Worm (Caenorhabditis elegans) whole organism, young adult: ENCODE results near the gene vdac-1.

Experiments used
- B0019.2 ChIP-seq: fragments of 200-800 bp; sonication (Bioruptor generic); conservative IDR thresholded peaks from 2 replicates; pipeline ENCODE4 v1.3.6; 2022; ENCODE audit warnings: missing genetic modification reagents, missing genetic modification characterization, missing compliant biosample characterization
- C17E4.6 ChIP-seq: fragments of 200-800 bp; sonication (Bioruptor generic); IDR thresholded peaks from 2 replicates; pipeline ENCODE4 v1.3.6; 2022; ENCODE audit warnings: missing genetic modification reagents, missing genetic modification characterization, missing compliant biosample characterization
- T26A5.8 ChIP-seq: sonication (generic microtip); optimal IDR thresholded peaks from 2 replicates; lab custom pipeline; 2016; ENCODE audit warnings: missing genetic modification characterization, missing compliant biosample characterization
- Y53G8AR.9 ChIP-seq: fragments of 200-800 bp; sonication (Bioruptor generic); conservative IDR thresholded peaks from 2 replicates; pipeline ENCODE4 v1.3.6; 2022; ENCODE audit warnings: missing genetic modification reagents, missing genetic modification characterization, missing compliant biosample characterization
- Y95B8A.8 ChIP-seq: fragments of 200-800 bp; sonication (Bioruptor generic); IDR thresholded peaks from 2 replicates; pipeline ENCODE4 v1.3.6; 2022; ENCODE audit warnings: missing genetic modification reagents, missing genetic modification characterization, missing compliant biosample characterization
- attf-5 ChIP-seq: fragments of 200-800 bp; sonication (Bioruptor generic); optimal IDR thresholded peaks from 2 replicates; lab custom pipeline; 2018; ENCODE audit warnings: mild to moderate bottlenecking, missing genetic modification characterization, missing compliant biosample characterization
- cebp-1 ChIP-seq, 2 experiments: fragments of 200-800 bp in 1 of 2; sonication (Bioruptor generic) in 1 of 2; sonication (generic microtip) in 1 of 2; IDR thresholded peaks in 1 of 2; optimal IDR thresholded peaks in 1 of 2; 2 replicates each; pipeline versions ENCODE4 v1.3.6 to Lab custom; 2017 to 2022; ENCODE audit warnings: missing compliant biosample characterization in 2 of 2, missing genetic modification characterization in 2 of 2, mild to moderate bottlenecking in 1 of 2, missing genetic modification reagents in 1 of 2, moderate library complexity in 1 of 2
- cebp-2 ChIP-seq: fragments of 200-800 bp; sonication (Bioruptor generic); IDR thresholded peaks from 2 replicates; pipeline ENCODE4 v1.3.6; 2022; ENCODE audit warnings: missing genetic modification characterization, missing compliant biosample characterization
- ceh-27 ChIP-seq: fragments of 200-800 bp; sonication (Bioruptor generic); optimal IDR thresholded peaks from 2 replicates; lab custom pipeline; 2018; ENCODE audit warnings: mild to moderate bottlenecking, missing genetic modification characterization, moderate library complexity, missing compliant biosample characterization
- dox-1 ChIP-seq: fragments of 200-800 bp; sonication (Bioruptor generic); IDR thresholded peaks from 2 replicates; pipeline ENCODE4 v1.3.6; 2022; ENCODE audit warnings: missing genetic modification reagents, missing genetic modification characterization, missing compliant biosample characterization
- efl-1 ChIP-seq: fragments of 150-350 bp; optimal IDR thresholded peaks from 2 replicates; lab custom pipeline; 2014; ENCODE audit warnings: missing biosample characterization, missing genetic modification reagents, missing genetic modification characterization
- egl-44 ChIP-seq: fragments of 200-800 bp; sonication (Bioruptor generic); IDR thresholded peaks from 2 replicates; pipeline ENCODE4 v1.3.6; 2022; ENCODE audit warnings: missing genetic modification reagents, missing genetic modification characterization, missing compliant biosample characterization
- ekl-4 ChIP-seq: fragments of 200-800 bp; sonication (Bioruptor generic); IDR thresholded peaks from 2 replicates; pipeline ENCODE4 v1.3.6; 2022; ENCODE audit warnings: missing genetic modification reagents, missing genetic modification characterization, missing compliant biosample characterization
- him-1 ChIP-seq: sonication (generic microtip); optimal IDR thresholded peaks from 2 replicates; lab custom pipeline; 2016; ENCODE audit warnings: missing genotype, missing genetic modification reagents, missing genetic modification characterization, missing compliant biosample characterization
- hmg-1.2 ChIP-seq: fragments of 200-800 bp; sonication (Bioruptor generic); IDR thresholded peaks from 2 replicates; pipeline ENCODE4 v1.3.6; 2022; ENCODE audit warnings: missing genetic modification reagents, missing genetic modification characterization, missing compliant biosample characterization
- hsf-1 ChIP-seq: fragments of 200-800 bp; sonication (Bioruptor generic); IDR thresholded peaks from 2 replicates; pipeline ENCODE4 v1.3.6; 2022; ENCODE audit warnings: missing genetic modification reagents, missing genetic modification characterization, missing compliant biosample characterization
- let-526 ChIP-seq: fragments of 200-800 bp; sonication (Bioruptor generic); IDR thresholded peaks from 2 replicates; pipeline ENCODE4 v1.3.6; 2022; ENCODE audit warnings: missing genetic modification reagents, missing genetic modification characterization, missing compliant biosample characterization
- let-607 ChIP-seq, 2 experiments: fragments of 200-800 bp in 1 of 2; sonication (Bioruptor generic) in 1 of 2; sonication (generic microtip) in 1 of 2; optimal IDR thresholded peaks; 2 replicates each; lab custom pipeline; 2016 to 2018; ENCODE audit warnings: mild to moderate bottlenecking in 2 of 2, missing compliant biosample characterization in 2 of 2, missing genetic modification characterization in 2 of 2, moderate library complexity in 2 of 2, missing genotype in 1 of 2
- lin-26 ChIP-seq: fragments of 200-800 bp; sonication (Bioruptor generic); IDR thresholded peaks from 2 replicates; pipeline ENCODE4 v1.3.6; 2022; ENCODE audit warnings: missing genetic modification reagents, missing genetic modification characterization, missing compliant biosample characterization
- lin-40 ChIP-seq: sonication (generic microtip); optimal IDR thresholded peaks from 2 replicates; lab custom pipeline; 2016; ENCODE audit warnings: missing genetic modification characterization, mild to moderate bottlenecking, missing compliant biosample characterization, missing genotype, missing genetic modification reagents
- lir-1 ChIP-seq: fragments of 200-800 bp; sonication (Bioruptor generic); conservative IDR thresholded peaks from 2 replicates; pipeline ENCODE4 v1.3.6; 2022; ENCODE audit warnings: missing genetic modification reagents, missing genetic modification characterization, missing compliant biosample characterization
- lsy-27 ChIP-seq: sonication (generic microtip); optimal IDR thresholded peaks from 2 replicates; lab custom pipeline; 2017; ENCODE audit warnings: missing genetic modification characterization, mild to moderate bottlenecking, missing compliant biosample characterization, antibody characterized with exemption, missing genotype, borderline replicate concordance; ENCODE audit not compliant: insufficient read depth
- madf-3 ChIP-seq: fragments of 200-800 bp; sonication (Bioruptor generic); IDR thresholded peaks from 2 replicates; pipeline ENCODE4 v1.3.6; 2022; ENCODE audit warnings: missing genetic modification reagents, missing genetic modification characterization, missing compliant biosample characterization
- madf-6 ChIP-seq: fragments of 200-800 bp; sonication (Bioruptor generic); IDR thresholded peaks from 2 replicates; pipeline ENCODE4 v1.3.6; 2022; ENCODE audit warnings: missing genetic modification reagents, missing genetic modification characterization, missing compliant biosample characterization
- mel-28 ChIP-seq: sonication (generic microtip); optimal IDR thresholded peaks from 2 replicates; lab custom pipeline; 2016; ENCODE audit warnings: borderline replicate concordance, mild to moderate bottlenecking, missing genetic modification characterization, missing compliant biosample characterization
- mxl-1 ChIP-seq: sonication (generic microtip); optimal IDR thresholded peaks from 2 replicates; lab custom pipeline; 2016; ENCODE audit warnings: missing genetic modification characterization, missing compliant biosample characterization
- nhr-120 ChIP-seq: fragments of 200-800 bp; sonication (Bioruptor generic); IDR thresholded peaks from 2 replicates; pipeline ENCODE4 v1.3.6; 2022; ENCODE audit warnings: missing genetic modification characterization, missing compliant biosample characterization
- pbrm-1 ChIP-seq: fragments of 200-800 bp; sonication (Bioruptor generic); IDR thresholded peaks from 2 replicates; pipeline ENCODE4 v1.3.6; 2022; ENCODE audit warnings: missing genetic modification reagents, missing genetic modification characterization, missing compliant biosample characterization
- rec-8 ChIP-seq, 2 experiments: sonication (generic microtip); optimal IDR thresholded peaks; 2 replicates each; lab custom pipeline; 2016; ENCODE audit warnings: mild to moderate bottlenecking in 2 of 2, missing genetic modification characterization in 2 of 2, missing genetic modification reagents in 2 of 2, missing genotype in 2 of 2, missing biosample characterization in 1 of 2, missing compliant biosample characterization in 1 of 2, moderate library complexity in 1 of 2
- rpc-1 ChIP-seq, 2 experiments: fragments of 150-350 bp in 1 of 2; sonication (generic microtip) in 1 of 2; optimal IDR thresholded peaks; 2 replicates each; lab custom pipeline; 2014 to 2018; ENCODE audit warnings: missing biosample characterization in 1 of 2, missing genetic modification characterization in 1 of 2, missing genetic modification reagents in 1 of 2, missing genotype in 1 of 2
- snpc-1.3 ChIP-seq: sonication (generic microtip); optimal IDR thresholded peaks from 2 replicates; lab custom pipeline; 2017; ENCODE audit warnings: missing genetic modification characterization, mild to moderate bottlenecking, missing compliant biosample characterization, antibody characterized with exemption, moderate library complexity, missing genotype, missing genetic modification reagents; ENCODE audit not compliant: insufficient read depth
- snpc-4 ChIP-seq, 5 experiments: fragments of 150-350 bp in 1 of 5; sonication (generic microtip) in 4 of 5; optimal IDR thresholded peaks; 2 replicates each; lab custom pipeline; 2014 to 2018; ENCODE audit warnings: missing genetic modification characterization in 5 of 5, missing biosample characterization in 3 of 5, antibody characterized with exemption in 2 of 5, mild to moderate bottlenecking in 2 of 5, missing compliant biosample characterization in 2 of 5, missing genotype in 2 of 5, moderate library complexity in 2 of 5, missing genetic modification reagents in 1 of 5
- somi-1 ChIP-seq: fragments of 200-800 bp; sonication (Bioruptor generic); optimal IDR thresholded peaks from 2 replicates; lab custom pipeline; 2018; ENCODE audit warnings: mild to moderate bottlenecking, missing genetic modification characterization, missing compliant biosample characterization
- tbp1 ChIP-seq: fragments of 200-800 bp; sonication (Bioruptor generic); optimal IDR thresholded peaks from 2 replicates; lab custom pipeline; 2018; ENCODE audit warnings: mild to moderate bottlenecking, missing genetic modification characterization, missing compliant biosample characterization
- zfh-2 ChIP-seq: fragments of 200-800 bp; sonication (Bioruptor generic); conservative IDR thresholded peaks from 2 replicates; pipeline ENCODE4 v1.3.6; 2022; ENCODE audit warnings: missing genetic modification reagents, missing genetic modification characterization, missing compliant biosample characterization

vdac-1 gene

ce11 chrIV:7507841-7508509 is at the start of gene vdac-1, which contains the start of gene R05G6.5 (continued):
- TF ChIP-seq rec-8 (tag; optimal IDR thresholded peaks at IDR 0.05; lab: Kevin White, UChicago) (no peak), dox-1 (GFP tag; lab: Robert Waterston, UW) (peak; percentile 73)
- TF ChIP-seq, all 124 proteins: peak for 41

ce11 chrIV:7556265-7556866 is 48.7 kb upstream of the vdac-1 start, which contains the start of the genes F49E8.7, F49E8.8 and nprl-2:
F49E8.7 (minus strand) TSS chrIV:7556365.
F49E8.8 (plus strand) TSS chrIV:7556637.
nprl-2 (plus strand) TSS chrIV:7556816.
- no peak for TF ChIP-seq lin-26 (GFP tag; lab: Robert Waterston, UW)
- TF ChIP-seq Y95B8A.8 (GFP tag; lab: Robert Waterston, UW): no peak
- TF ChIP-seq T26A5.8: no peak
- no peak for TF ChIP-seq lir-1 (GFP tag; lab: Robert Waterston, UW)
- TF ChIP-seq C17E4.6 (GFP tag; lab: Robert Waterston, UW): no peak
- no peak for TF ChIP-seq mxl-1 (tag; lab: Kevin White, UChicago)
- TF ChIP-seq B0019.2 (GFP tag; lab: Robert Waterston, UW): no peak
- no peak for TF ChIP-seq him-1 (tag; lab: Kevin White, UChicago)
- TF ChIP-seq ceh-27 (GFP tag; lab: Kevin White, UChicago): no peak
- no peak for TF ChIP-seq hmg-1.2 (GFP tag; lab: Robert Waterston, UW)
- no peak for TF ChIP-seq let-607 (tag; optimal IDR thresholded peaks at IDR 0.05; lab: Kevin White, UChicago)
- TF ChIP-seq let-526 (GFP tag; lab: Robert Waterston, UW): no peak
- no peak for TF ChIP-seq madf-6 (GFP tag; lab: Robert Waterston, UW)

ce11 chrIV:7554351-7554750 is 46.7 kb upstream of the vdac-1 start, which contains the start of gene F49E8.6:
F49E8.6 (minus strand) TSS chrIV:7554667.
- TF ChIP-seq hsf-1 (GFP tag; lab: Robert Waterston, UW) (no peak), hmg-1.2 (GFP tag; lab: Robert Waterston, UW) (peak; percentile 38; the same call in 1 of the 2 replicates)
- TF ChIP-seq, all 124 proteins: peak for 1

ce11 chrIV:7552958-7553553 is 45.4 kb upstream of the vdac-1 start, which contains the start of gene dif-1:
dif-1 (minus strand) TSS chrIV:7553008.
- TF ChIP-seq ekl-4 (0 out of 2 replicates have a peak, but pooled peaks have one; percentile 27), nhr-120 (GFP tag; lab: Robert Waterston, UW) (no peak), cebp-1 (GFP tag; IDR thresholded peaks at IDR 0.05; lab: Robert Waterston, UW) (no peak), cebp-1 (tag; optimal IDR thresholded peaks at IDR 0.05; lab: Kevin White, UChicago) (peak; percentile 53), hmg-1.2 (GFP tag; lab: Robert Waterston, UW) (peak; percentile 91), mxl-1 (tag; lab: Kevin White, UChicago) (no peak), somi-1 (GFP tag; lab: Kevin White, UChicago) (peak; percentile 14), lsy-27 (tag; lab: Kevin White, UChicago) (no peak), zfh-2 (no peak), attf-5 (GFP tag; lab: Kevin White, UChicago) (peak; percentile 23), rpc-1 (optimal IDR thresholded peaks at IDR 0.05; lab: Kevin White, UChicago) (no peak), rpc-1 (tag; optimal IDR thresholded peaks at IDR 0.05; lab: Kevin White, UChicago) (no peak), ceh-27 (GFP tag; lab: Kevin White, UChicago) (no peak), madf-6 (GFP tag; lab: Robert Waterston, UW) (0 out of 2 replicates have a peak, but pooled peaks have one; percentile 7), snpc-4 (GFP tag; optimal IDR thresholded peaks at IDR 0.05; lab: Kevin White, UChicago) (no peak), snpc-4 (tag; optimal IDR thresholded peaks at IDR 0.05; lab: Kevin White, UChicago) (peak in 1 of 4 experiments; percentile 43), madf-3 (no peak), efl-1 (GFP tag; lab: Kevin White, UChicago) (no peak), egl-44 (no peak), tbp1 (GFP tag; lab: Kevin White, UChicago) (peak; percentile 19), lin-40 (tag; lab: Kevin White, UChicago) (peak; percentile 34), Y53G8AR.9 (0 out of 2 replicates have a peak, but pooled peaks have one; percentile 51), snpc-1.3 (no peak), pbrm-1 (GFP tag; lab: Robert Waterston, UW) (0 out of 2 replicates have a peak, but pooled peaks have one; percentile 13), let-607 (tag; optimal IDR thresholded peaks at IDR 0.05; lab: Kevin White, UChicago) (peak in 1 of 2 experiments; percentile 47), mel-28 (tag; lab: Kevin White, UChicago) (no peak), cebp-2 (GFP tag; lab: Robert Waterston, UW) (no peak), dox-1 (GFP tag; lab: Robert Waterston, UW) (no peak)
